Worm (Caenorhabditis elegans) whole organism, L1 larva: ENCODE measurements around the gene Y97E10AR.1.
A peak's percentile ranks its signal among the peaks of the same experiment; 100 is the strongest.

Experiments
- C16A3.4 ChIP-seq: fragments of 150-350 bp; optimal IDR thresholded peaks from 2 replicates; lab custom pipeline; 2014; ENCODE audit warnings: missing biosample characterization, missing genetic modification characterization
- F16B12.6 ChIP-seq: fragments of 150-350 bp; optimal IDR thresholded peaks from 2 replicates; lab custom pipeline; 2014; ENCODE audit warnings: missing biosample characterization, missing genetic modification characterization
- alr-1 ChIP-seq: fragments of 200-800 bp; sonication (Bioruptor generic); optimal IDR thresholded peaks from 2 replicates; lab custom pipeline; 2018; ENCODE audit warnings: borderline replicate concordance, mild to moderate bottlenecking, missing genetic modification characterization, missing compliant biosample characterization
- blmp-1 ChIP-seq: fragments of 150-350 bp; optimal IDR thresholded peaks from 2 replicates; lab custom pipeline; 2014; ENCODE audit warnings: missing biosample characterization, missing genetic modification characterization
- ces-1 ChIP-seq: fragments of 150-350 bp; optimal IDR thresholded peaks from 2 replicates; lab custom pipeline; 2014; ENCODE audit warnings: missing biosample characterization, missing genetic modification reagents, missing genetic modification characterization
- dpl-1 ChIP-seq, 3 experiments: fragments of 150-350 bp in 2 of 3; sonication (generic microtip) in 1 of 3; optimal IDR thresholded peaks; 2 replicates each; lab custom pipeline; 2014 to 2017; ENCODE audit warnings: missing biosample characterization in 3 of 3, missing genetic modification characterization in 3 of 3, missing genetic modification reagents in 3 of 3
- dsc-1 ChIP-seq: sonication (generic microtip); optimal IDR thresholded peaks from 2 replicates; lab custom pipeline; 2016; ENCODE audit warnings: mild to moderate bottlenecking, missing genetic modification characterization, missing compliant biosample characterization
- efl-1 ChIP-seq, 4 experiments: fragments of 150-350 bp; optimal IDR thresholded peaks in 3 of 4; peaks in 1 of 4; 1 replicate in 1 of 4; 2 replicates in 3 of 4; lab custom pipeline; 2014; ENCODE audit warnings: missing biosample characterization in 2 of 4, missing genetic modification characterization in 2 of 4, missing genetic modification reagents in 2 of 4
- efl-3 ChIP-seq: fragments of 200-800 bp; sonication (Bioruptor generic); optimal IDR thresholded peaks from 2 replicates; lab custom pipeline; 2018; ENCODE audit warnings: mild to moderate bottlenecking, missing genetic modification characterization, missing compliant biosample characterization
- egl-13 ChIP-seq: sonication (generic microtip); optimal IDR thresholded peaks from 2 replicates; lab custom pipeline; 2016; ENCODE audit warnings: missing genotype, missing genetic modification reagents, missing genetic modification characterization, missing compliant biosample characterization
- elt-2 ChIP-seq: sonication (generic microtip); optimal IDR thresholded peaks from 2 replicates; lab custom pipeline; 2016; ENCODE audit warnings: missing genetic modification characterization, mild to moderate bottlenecking, inconsistent platforms, missing compliant biosample characterization, missing genetic modification reagents
- elt-3 ChIP-seq, 6 experiments: fragments of 150-350 bp in 1 of 6; sonication (generic microtip); optimal IDR thresholded peaks; 2 replicates each; lab custom pipeline; 2017 to 2018; ENCODE audit warnings: missing biosample characterization in 6 of 6, missing genetic modification characterization in 6 of 6, inconsistent platforms in 1 of 6
- hlh-17 ChIP-seq: fragments of 200-800 bp; sonication (Bioruptor generic); optimal IDR thresholded peaks from 2 replicates; lab custom pipeline; 2018; ENCODE audit warnings: missing genetic modification characterization, mild to moderate bottlenecking, missing compliant biosample characterization, moderate library complexity, borderline replicate concordance
- hlh-4 ChIP-seq: sonication (generic microtip); optimal IDR thresholded peaks from 2 replicates; lab custom pipeline; 2016; ENCODE audit warnings: mild to moderate bottlenecking, missing genetic modification characterization, missing compliant biosample characterization
- hpl-2 ChIP-seq: fragments of 150-350 bp; optimal IDR thresholded peaks from 2 replicates; lab custom pipeline; 2014; ENCODE audit warnings: missing biosample characterization, missing genetic modification reagents, missing genetic modification characterization
- irx-1 ChIP-seq: sonication (generic microtip); optimal IDR thresholded peaks from 2 replicates; lab custom pipeline; 2016; ENCODE audit warnings: missing genetic modification characterization, missing compliant biosample characterization
- isw-1 ChIP-seq: fragments of 200-800 bp; sonication (Bioruptor generic); IDR thresholded peaks from 2 replicates; pipeline ENCODE4 v1.3.6; 2022; ENCODE audit warnings: missing genetic modification characterization, missing compliant biosample characterization
- lin-14 ChIP-seq: fragments of 200-800 bp; sonication (Bioruptor generic); optimal IDR thresholded peaks from 2 replicates; lab custom pipeline; 2018; ENCODE audit warnings: mild to moderate bottlenecking, missing genetic modification characterization, moderate library complexity, missing compliant biosample characterization
- lin-15B ChIP-seq: fragments of 150-350 bp; sonication (generic microtip); optimal IDR thresholded peaks from 3 replicates; lab custom pipeline; 2014; ENCODE audit warnings: missing biosample characterization, missing genetic modification characterization
- lin-35 ChIP-seq, 2 experiments: fragments of 150-350 bp; optimal IDR thresholded peaks; 2 replicates each; lab custom pipeline; 2014; ENCODE audit warnings: missing biosample characterization in 2 of 2, missing genetic modification characterization in 2 of 2, missing genetic modification reagents in 2 of 2
- lin-39 ChIP-seq: fragments of 150-350 bp; optimal IDR thresholded peaks from 2 replicates; lab custom pipeline; 2014; ENCODE audit warnings: missing biosample characterization, missing genetic modification reagents, missing genetic modification characterization
- lsy-2 ChIP-seq, 2 experiments: fragments of 150-350 bp; optimal IDR thresholded peaks; 2 replicates each; lab custom pipeline; 2014; ENCODE audit warnings: missing biosample characterization in 2 of 2, missing genetic modification characterization in 2 of 2
- mab-9 ChIP-seq: fragments of 200-800 bp; sonication (Bioruptor generic); IDR thresholded peaks from 2 replicates; pipeline ENCODE4 v1.3.6; 2022; ENCODE audit warnings: missing genetic modification reagents, missing genetic modification characterization, missing compliant biosample characterization
- mdl-1 ChIP-seq, 2 experiments: fragments of 150-350 bp; optimal IDR thresholded peaks; 2 replicates each; lab custom pipeline; 2014 to 2017; ENCODE audit warnings: missing biosample characterization in 2 of 2, missing genetic modification characterization in 2 of 2, inconsistent platforms in 1 of 2
- mef-2 ChIP-seq: fragments of 150-350 bp; optimal IDR thresholded peaks from 2 replicates; lab custom pipeline; 2014; ENCODE audit warnings: missing biosample characterization, missing genetic modification characterization
- mep-1 ChIP-seq: fragments of 150-350 bp; optimal IDR thresholded peaks from 2 replicates; lab custom pipeline; 2014; ENCODE audit warnings: missing biosample characterization, missing genetic modification characterization
- nhr-12 ChIP-seq: sonication (generic microtip); optimal IDR thresholded peaks from 2 replicates; lab custom pipeline; 2017; ENCODE audit warnings: missing biosample characterization, missing genetic modification characterization
- nhr-19 ChIP-seq: fragments of 200-800 bp; sonication (Bioruptor generic); conservative IDR thresholded peaks from 2 replicates; pipeline ENCODE4 v1.3.6; 2022; ENCODE audit warnings: missing genetic modification characterization, missing compliant biosample characterization
- nhr-20 ChIP-seq: sonication (generic microtip); optimal IDR thresholded peaks from 2 replicates; lab custom pipeline; 2016; ENCODE audit warnings: mild to moderate bottlenecking, missing genetic modification characterization, missing compliant biosample characterization
- nhr-237 ChIP-seq: fragments of 150-350 bp; optimal IDR thresholded peaks from 2 replicates; lab custom pipeline; 2014; ENCODE audit warnings: missing biosample characterization, missing genetic modification characterization
- nhr-71 ChIP-seq: sonication (generic microtip); optimal IDR thresholded peaks from 2 replicates; lab custom pipeline; 2016; ENCODE audit warnings: mild to moderate bottlenecking, missing genetic modification characterization, moderate library complexity, missing compliant biosample characterization
- nhr-84 ChIP-seq: sonication (generic microtip); optimal IDR thresholded peaks from 2 replicates; lab custom pipeline; 2017; ENCODE audit warnings: missing biosample characterization, missing genetic modification characterization
- nhr-85 ChIP-seq: sonication (generic microtip); peaks from one replicate; lab custom pipeline; 2016; ENCODE audit warnings: missing genetic modification characterization, inconsistent platforms, missing compliant biosample characterization
- snu-23 ChIP-seq: sonication (generic microtip); optimal IDR thresholded peaks from 2 replicates; lab custom pipeline; 2016; ENCODE audit warnings: missing genetic modification characterization, missing compliant biosample characterization
- sox-4 ChIP-seq: sonication (generic microtip); optimal IDR thresholded peaks from 2 replicates; lab custom pipeline; 2016; ENCODE audit warnings: missing genetic modification characterization, missing compliant biosample characterization
- sup-37 ChIP-seq: fragments of 200-800 bp; sonication (Bioruptor generic); optimal IDR thresholded peaks from 2 replicates; lab custom pipeline; 2018; ENCODE audit warnings: mild to moderate bottlenecking, missing genetic modification characterization, missing compliant biosample characterization
- swsn-7 ChIP-seq: sonication (generic microtip); optimal IDR thresholded peaks from 2 replicates; lab custom pipeline; 2016; ENCODE audit warnings: missing genetic modification characterization, missing compliant biosample characterization
- unc-130 ChIP-seq: fragments of 150-350 bp; optimal IDR thresholded peaks from 2 replicates; lab custom pipeline; 2017; ENCODE audit warnings: missing biosample characterization, missing genetic modification characterization, inconsistent platforms
- unc-86 ChIP-seq: sonication (generic microtip); optimal IDR thresholded peaks from 2 replicates; lab custom pipeline; 2016; ENCODE audit warnings: missing genetic modification characterization, missing compliant biosample characterization
- unc-98 ChIP-seq: fragments of 200-800 bp; sonication (Bioruptor generic); IDR thresholded peaks from 2 replicates; pipeline ENCODE4 v1.3.6; 2022; ENCODE audit warnings: missing genetic modification characterization, missing compliant biosample characterization
- zip-4 ChIP-seq: fragments of 200-800 bp; sonication (Bioruptor generic); optimal IDR thresholded peaks from 2 replicates; lab custom pipeline; 2018; ENCODE audit warnings: mild to moderate bottlenecking, missing genetic modification characterization, moderate library complexity, missing compliant biosample characterization
- ztf-11 ChIP-seq, 2 experiments: sonication (generic microtip); optimal IDR thresholded peaks; 2 replicates each; lab custom pipeline; 2016 to 2017; ENCODE audit warnings: missing genetic modification characterization in 2 of 2, missing biosample characterization in 1 of 2, missing compliant biosample characterization in 1 of 2

Y97E10AR.1 gene

DNA sequence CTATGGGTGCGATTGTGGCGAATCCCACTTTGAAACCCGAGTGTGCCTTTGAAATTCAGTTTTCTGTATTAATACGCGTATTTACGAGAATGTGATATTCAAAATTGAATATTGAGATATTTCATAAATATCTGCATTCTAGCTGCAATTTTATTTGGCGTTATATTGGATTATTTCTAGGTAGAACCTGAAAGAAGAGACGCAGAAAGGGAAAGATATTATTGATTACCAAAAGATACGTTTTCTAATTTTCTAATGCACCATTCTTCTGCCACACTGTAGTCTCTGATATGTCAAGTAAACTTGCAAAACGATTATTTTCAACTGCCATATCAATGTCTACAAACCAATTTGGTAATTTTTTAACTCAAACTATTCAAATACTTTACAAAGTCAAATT lies 20.8 kb downstream of the Y97E10AR.1 start, which contains the start of gene ech-3:
TSS of gene ech-3 (plus strand) at position 178 of the 400 bp plus-strand sequence.
- TF ChIP-seq lin-35 (GFP tag; optimal IDR thresholded peaks at IDR 0.05; lab: Kevin White, UChicago) (peak in 1 of 2 experiments; percentile 30), nhr-19 (GFP tag; lab: Robert Waterston, UW) (no peak), snu-23 (no peak), swsn-7 (tag; lab: Kevin White, UChicago) (no peak), ces-1 (GFP tag; lab: Kevin White, UChicago) (no peak), ztf-11 (tag; optimal IDR thresholded peaks at IDR 0.05; lab: Kevin White, UChicago) (no peak), mef-2 (tag; lab: Kevin White, UChicago) (no peak), nhr-237 (tag; lab: Kevin White, UChicago) (no peak), elt-2 (tag; lab: Kevin White, UChicago) (no peak), efl-3 (no peak), efl-1 (optimal IDR thresholded peaks at IDR 0.05; lab: Kevin White, UChicago) (peak in 1 of 2 experiments; percentile 5), efl-1 (GFP tag; optimal IDR thresholded peaks at IDR 0.05 in 1 of 2; lab: Kevin White, UChicago) (peak in 1 of 2 experiments; percentile 84), alr-1 (tag; lab: Kevin White, UChicago) (no peak), nhr-20 (tag; lab: Kevin White, UChicago) (peak; percentile 31), unc-86 (tag; lab: Kevin White, UChicago) (no peak), irx-1 (no peak), blmp-1 (peak; percentile 8), nhr-12 (no peak), hlh-17 (GFP tag; lab: Kevin White, UChicago) (no peak), lin-39 (no peak), unc-98 (GFP tag; lab: Robert Waterston, UW) (no peak), hlh-4 (tag; lab: Kevin White, UChicago) (no peak), hpl-2 (no peak), unc-130 (no peak)

DNA sequence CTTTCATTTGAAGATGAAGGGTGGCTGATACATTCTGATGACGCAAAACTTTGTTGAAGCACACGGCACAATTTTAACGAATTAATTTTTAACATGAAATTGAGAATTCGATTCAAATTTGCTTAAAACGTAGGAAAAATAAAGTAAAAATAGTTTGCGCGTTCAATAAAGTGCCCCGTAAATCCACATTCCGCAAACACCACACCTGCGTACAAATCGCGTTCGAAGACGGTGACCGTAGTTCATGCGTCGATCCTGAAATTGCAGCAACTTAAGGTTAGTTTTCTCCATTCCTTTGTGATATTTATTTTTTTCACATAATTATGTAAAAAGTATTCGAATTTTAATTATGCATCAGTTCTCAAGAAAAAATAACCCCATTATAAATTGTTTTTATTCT lies 23.5 kb downstream of the Y97E10AR.1 start, which contains the start of gene F43H9.3:
TSS of gene F43H9.3 (minus strand) at position 189 of the 400 bp plus-strand sequence.
- TF ChIP-seq C16A3.4 (peak; percentile 55), nhr-12 (no peak), unc-130 (peak; percentile 28), snu-23 (peak; percentile 19), lin-35 (GFP tag; optimal IDR thresholded peaks at IDR 0.05; lab: Kevin White, UChicago) (peak; percentile 29 to 58), dpl-1 (GFP tag; optimal IDR thresholded peaks at IDR 0.05; lab: Kevin White, UChicago) (peak in 2 of 3 experiments; percentile 47 to 60), mdl-1 (tag; optimal IDR thresholded peaks at IDR 0.05; lab: Kevin White, UChicago) (peak in 1 of 2 experiments; percentile 17), lsy-2 (tag; optimal IDR thresholded peaks at IDR 0.05; lab: Kevin White, UChicago) (peak; percentile 28 to 95), efl-1 (optimal IDR thresholded peaks at IDR 0.05; lab: Kevin White, UChicago) (peak; percentile 62 to 70), efl-1 (GFP tag; optimal IDR thresholded peaks at IDR 0.05 in 1 of 2; lab: Kevin White, UChicago) (peak; percentile 61 to 79), nhr-84 (tag; lab: Kevin White, UChicago) (no peak), F16B12.6 (tag; lab: Kevin White, UChicago) (peak; percentile 80)

DNA sequence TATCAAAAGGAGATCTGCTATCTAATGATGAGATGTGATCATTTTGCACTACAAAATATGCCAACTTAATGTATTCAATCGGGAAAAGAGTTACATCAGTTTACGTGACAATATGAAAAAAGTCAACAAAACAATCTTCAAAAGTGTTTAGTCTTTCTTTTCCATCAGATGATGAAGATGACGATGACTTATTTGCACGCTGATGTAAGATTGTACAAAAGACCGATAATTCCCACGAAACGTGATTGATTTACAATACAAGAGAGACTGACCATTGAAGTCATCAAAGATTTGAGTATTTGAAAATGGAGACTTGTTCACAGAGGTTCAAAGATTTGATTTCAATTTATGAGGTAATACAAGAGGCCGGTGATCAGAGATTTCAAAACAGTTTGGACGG lies 24.0 kb downstream of the Y97E10AR.1 start:
- TF ChIP-seq lin-35 (GFP tag; optimal IDR thresholded peaks at IDR 0.05; lab: Kevin White, UChicago), result no peak
- TF ChIP-seq nhr-19 (GFP tag; lab: Robert Waterston, UW), result no peak
- no peak for TF ChIP-seq dsc-1 (tag; lab: Kevin White, UChicago)
- TF ChIP-seq lin-14 (GFP tag; lab: Kevin White, UChicago), result peak; percentile 57
- peak; percentile 52 for TF ChIP-seq nhr-20 (tag; lab: Kevin White, UChicago)
- no peak for TF ChIP-seq mdl-1 (tag; optimal IDR thresholded peaks at IDR 0.05; lab: Kevin White, UChicago)
- TF ChIP-seq snu-23, result peak; percentile 38
- no peak for TF ChIP-seq egl-13 (tag; lab: Kevin White, UChicago)
- no peak for TF ChIP-seq nhr-84 (tag; lab: Kevin White, UChicago)
- peak; percentile 23 for TF ChIP-seq mep-1 (tag; lab: Kevin White, UChicago)
- peak; percentile 90 for TF ChIP-seq nhr-85
- TF ChIP-seq isw-1 (GFP tag; lab: Robert Waterston, UW), result no peak
- TF ChIP-seq zip-4 (GFP tag; lab: Kevin White, UChicago), result no peak
- TF ChIP-seq mab-9 (GFP tag; lab: Robert Waterston, UW), result no peak
- no peak for TF ChIP-seq efl-1 (optimal IDR thresholded peaks at IDR 0.05; lab: Kevin White, UChicago)
- peak in 1 of 2 experiments; percentile 43 for TF ChIP-seq efl-1 (GFP tag; optimal IDR thresholded peaks at IDR 0.05 in 1 of 2; lab: Kevin White, UChicago)
- TF ChIP-seq lin-15B (tag; lab: Kevin White, UChicago), result no peak
- no peak for TF ChIP-seq elt-3 (tag; optimal IDR thresholded peaks at IDR 0.05; lab: Kevin White, UChicago)
- no peak for TF ChIP-seq lsy-2 (tag; optimal IDR thresholded peaks at IDR 0.05; lab: Kevin White, UChicago)
- no peak for TF ChIP-seq sox-4
- TF ChIP-seq sup-37 (GFP tag; lab: Kevin White, UChicago), result no peak
- TF ChIP-seq nhr-71 (tag; lab: Kevin White, UChicago), result peak; percentile 49
